1 fruit fly cellular context compared by ENCODE assay signal in the genomic region with DNA sequence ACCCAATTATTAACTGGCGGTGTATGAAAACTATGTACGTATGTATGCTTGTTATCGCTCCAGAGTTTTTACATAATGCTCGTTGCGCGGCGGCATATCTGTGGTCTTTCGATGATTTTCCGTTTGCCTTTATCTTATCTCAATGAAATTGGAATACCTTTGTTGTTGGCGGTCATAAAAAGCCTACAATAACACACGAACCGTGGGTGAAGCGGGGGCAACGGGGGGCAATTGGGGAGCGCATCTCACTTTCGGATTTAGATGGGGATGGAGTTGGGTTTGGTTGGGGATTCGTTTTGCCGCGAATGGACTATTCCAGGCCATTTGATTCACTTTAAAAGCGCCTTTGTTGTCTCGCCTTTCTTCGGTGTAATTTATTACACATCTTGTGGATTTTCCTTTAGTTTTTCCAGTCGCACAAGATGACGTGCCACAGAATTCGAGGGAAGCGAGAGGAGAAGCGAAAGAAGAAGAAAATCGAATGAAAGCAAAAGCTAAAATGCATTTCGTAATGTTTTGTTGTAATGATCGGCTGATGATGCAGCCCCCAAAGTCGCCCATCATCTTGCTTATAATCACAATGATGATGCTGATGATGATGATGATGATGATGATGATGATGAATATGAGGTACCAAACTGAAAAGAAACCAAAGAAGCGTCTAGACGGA.
TF ChIP-seq lines count a peak whose summit lies in the region.

No protein-coding gene starts in this region.

TF ChIP-seq in whole organism, embryonic, 481 proteins besides CTCF, POLR2A, EP300 and RAD21 (continued from another document):
- TF ChIP-seq Hr51 (GFP tag; optimal IDR thresholded peaks at IDR 0.05; lab: Kevin White, UChicago) (no peak), Blimp-1 (GFP tag; optimal IDR thresholded peaks at IDR 0.05; lab: Kevin White, UChicago) (peak; percentile 94), CG4360 (GFP tag; IDR thresholded peaks at IDR 0.05; lab: Robert Waterston, UW) (peak; percentile 46; the same call in 1 of the 2 replicates), chinmo (GFP tag; IDR thresholded peaks at IDR 0.05; lab: Robert Waterston, UW; ENCODE audit: partially characterized antibody) (0 out of 4 replicates have a peak, but pooled peaks have one; percentile 43), Dip2 (GFP tag; IDR thresholded peaks at IDR 0.05; lab: Robert Waterston, UW) (no peak), crol (GFP tag; IDR thresholded peaks at IDR 0.05; lab: Robert Waterston, UW) (peak; percentile 88), CG8281 (tag; optimal IDR thresholded peaks at IDR 0.05; lab: Kevin White, UChicago) (no peak), CG5245 (GFP tag; optimal IDR thresholded peaks at IDR 0.05; lab: Kevin White, UChicago) (no peak), CG2129 (GFP tag; IDR thresholded peaks at IDR 0.05; lab: Robert Waterston, UW; ENCODE audit: partially characterized antibody) (no peak), CG9797 (GFP tag; optimal IDR thresholded peaks at IDR 0.05; lab: Kevin White, UChicago) (no peak), CG17802 (tag; optimal IDR thresholded peaks at IDR 0.05; lab: Kevin White, UChicago) (no peak), CG30403 (GFP tag; optimal IDR thresholded peaks at IDR 0.05; lab: Kevin White, UChicago) (no peak), exex (tag; optimal IDR thresholded peaks at IDR 0.05; lab: Kevin White, UChicago) (peak; percentile 58), Pdp1 (GFP tag; optimal IDR thresholded peaks at IDR 0.05; lab: Kevin White, UChicago) (peak in 1 of 2 experiments; percentile 74), Fer1 (GFP tag; optimal IDR thresholded peaks at IDR 0.05; lab: Kevin White, UChicago) (no peak), Drgx (GFP tag; IDR thresholded peaks at IDR 0.05; lab: Robert Waterston, UW) (no peak), Dp (GFP tag; optimal IDR thresholded peaks at IDR 0.05; lab: Kevin White, UChicago) (no peak), bsh (GFP tag; optimal IDR thresholded peaks at IDR 0.05; lab: Kevin White, UChicago) (no peak), cas (GFP tag; IDR thresholded peaks at IDR 0.05; lab: Robert Waterston, UW) (no peak), pita (GFP tag; optimal IDR thresholded peaks at IDR 0.05; lab: Kevin White, UChicago) (no peak), esg (GFP tag; conservative IDR thresholded peaks at IDR 0.05; lab: Robert Waterston, UW) (no peak), Eip74EF (GFP tag; optimal IDR thresholded peaks at IDR 0.05; lab: Kevin White, UChicago) (no peak), ara (GFP tag; IDR thresholded peaks at IDR 0.05; lab: Robert Waterston, UW) (no peak), ac (GFP tag; optimal IDR thresholded peaks at IDR 0.05; lab: Kevin White, UChicago) (no peak), Aef1 (GFP tag; IDR thresholded peaks at IDR 0.05; lab: Robert Waterston, UW) (0 out of 3 replicates have a peak, but pooled peaks have one; percentile 22), CG14710 (tag; optimal IDR thresholded peaks at IDR 0.05; lab: Kevin White, UChicago) (no peak), NC2β (GFP tag; optimal IDR thresholded peaks at IDR 0.05; lab: Kevin White, UChicago) (no peak), bigmax (GFP tag; optimal IDR thresholded peaks at IDR 0.05; lab: Kevin White, UChicago) (no peak), C15 (GFP tag; IDR thresholded peaks at IDR 0.05; lab: Robert Waterston, UW) (no peak), sug (tag; optimal IDR thresholded peaks at IDR 0.05; lab: Kevin White, UChicago) (peak; percentile 49), CG31441 (GFP tag; IDR thresholded peaks at IDR 0.05; lab: Robert Waterston, UW) (no peak), az2 (GFP tag; optimal IDR thresholded peaks at IDR 0.05; lab: Kevin White, UChicago) (no peak), jumu (GFP tag; optimal IDR thresholded peaks at IDR 0.05; lab: Kevin White, UChicago) (no peak), Stat92E (GFP tag; optimal IDR thresholded peaks at IDR 0.05; lab: Kevin White, UChicago) (no peak), CG15269 (tag; optimal IDR thresholded peaks at IDR 0.05; lab: Kevin White, UChicago) (no peak), sd (tag; optimal IDR thresholded peaks at IDR 0.05; lab: Kevin White, UChicago) (peak; percentile 48), Bdp1 (GFP tag; optimal IDR thresholded peaks at IDR 0.05; lab: Kevin White, UChicago) (no peak), lab (GFP tag; optimal IDR thresholded peaks at IDR 0.05; lab: Kevin White, UChicago) (peak; percentile 37)
